Fruit fly (Drosophila melanogaster) whole organism, pupa: ENCODE measurements around the gene Trxr2.

ENCODE experiments used
- CG10348 ChIP-seq: fragments of 200-800 bp; sonication (Bioruptor generic); IDR thresholded peaks from 2 replicates; pipeline ENCODE4 v1.3.6; 2022; ENCODE audit warnings: missing biosample characterization, missing genetic modification characterization
- CG12605 ChIP-seq: fragments of 200-800 bp; sonication (Bioruptor generic); IDR thresholded peaks from 2 replicates; pipeline ENCODE4 v1.3.6; 2022; ENCODE audit warnings: missing biosample characterization, missing genetic modification characterization
- CG13204 ChIP-seq: fragments of 200-800 bp; sonication (Bioruptor generic); optimal IDR thresholded peaks from 2 replicates; lab custom pipeline; 2018; ENCODE audit warnings: missing biosample characterization, mild to moderate bottlenecking, missing genetic modification characterization, moderate library complexity
- CG14655 ChIP-seq: fragments of 200-800 bp; sonication (Bioruptor generic); optimal IDR thresholded peaks from 3 replicates; lab custom pipeline; 2017; ENCODE audit warnings: mild to moderate bottlenecking, missing biosample characterization, missing genetic modification reagents, missing genetic modification characterization
- CG15710 ChIP-seq: fragments of 200-800 bp; sonication (Bioruptor generic); optimal IDR thresholded peaks from 2 replicates; lab custom pipeline; 2018; ENCODE audit warnings: missing biosample characterization, mild to moderate bottlenecking, missing genetic modification characterization, moderate library complexity
- CG17806 ChIP-seq: fragments of 200-800 bp; sonication (Bioruptor generic); optimal IDR thresholded peaks from 2 replicates; lab custom pipeline; 2018; ENCODE audit warnings: missing biosample characterization, mild to moderate bottlenecking, missing genetic modification characterization, moderate library complexity
- CG32121 ChIP-seq: fragments of 200-800 bp; sonication (Bioruptor generic); IDR thresholded peaks from 2 replicates; pipeline ENCODE4 v1.3.6; 2022; ENCODE audit warnings: missing biosample characterization, missing genetic modification characterization
- CG34367 ChIP-seq: fragments of 200-800 bp; sonication (Bioruptor generic); optimal IDR thresholded peaks from 2 replicates; lab custom pipeline; 2018; ENCODE audit warnings: missing biosample characterization, mild to moderate bottlenecking, missing genetic modification characterization
- CG4496 ChIP-seq: fragments of 200-800 bp; sonication (Bioruptor generic); IDR thresholded peaks from 3 replicates; pipeline ENCODE4 v1.3.6; 2022; ENCODE audit warnings: missing biosample characterization, missing genetic modification characterization
- CG8159 ChIP-seq: fragments of 200-800 bp; sonication (Bioruptor generic); optimal IDR thresholded peaks from 3 replicates; lab custom pipeline; 2018; ENCODE audit warnings: missing biosample characterization, mild to moderate bottlenecking, missing genetic modification characterization, moderate library complexity
- CG8301 ChIP-seq: fragments of 200-800 bp; sonication (Bioruptor generic); optimal IDR thresholded peaks from 2 replicates; lab custom pipeline; 2018; ENCODE audit warnings: missing biosample characterization, mild to moderate bottlenecking, missing genetic modification characterization
- CG9948 ChIP-seq: fragments of 200-800 bp; sonication (Bioruptor generic); optimal IDR thresholded peaks from 2 replicates; lab custom pipeline; 2018; ENCODE audit warnings: missing biosample characterization, mild to moderate bottlenecking, missing genetic modification characterization, moderate library complexity
- D1 ChIP-seq: fragments of 200-800 bp; sonication (Bioruptor generic); optimal IDR thresholded peaks from 2 replicates; lab custom pipeline; 2018; ENCODE audit warnings: missing biosample characterization, mild to moderate bottlenecking, missing genetic modification characterization, moderate library complexity
- EcR ChIP-seq: fragments of 200-800 bp; sonication (Bioruptor generic); optimal IDR thresholded peaks from 3 replicates; lab custom pipeline; 2019; ENCODE audit warnings: missing biosample characterization, missing genetic modification characterization, mild to moderate bottlenecking, moderate library complexity, missing genetic modification reagents
- Ets98B ChIP-seq: fragments of 200-800 bp; sonication (Bioruptor generic); IDR thresholded peaks from 2 replicates; pipeline ENCODE4 v1.3.6; 2022; ENCODE audit warnings: missing biosample characterization, missing genetic modification characterization
- Pif1A ChIP-seq: fragments of 200-800 bp; sonication (Bioruptor generic); optimal IDR thresholded peaks from 3 replicates; lab custom pipeline; 2016; ENCODE audit warnings: missing biosample characterization, missing genetic modification characterization
- Pif1B ChIP-seq: fragments of 200-800 bp; sonication (Bioruptor generic); optimal IDR thresholded peaks from 3 replicates; lab custom pipeline; 2016; ENCODE audit warnings: missing biosample characterization, missing genetic modification characterization
- Snoo ChIP-seq: fragments of 200-800 bp; sonication (Bioruptor generic); optimal IDR thresholded peaks from 3 replicates; lab custom pipeline; 2017; ENCODE audit warnings: missing biosample characterization, mild to moderate bottlenecking, missing genetic modification characterization, inconsistent platforms
- fd96Ca ChIP-seq: fragments of 200-800 bp; sonication (Bioruptor generic); IDR thresholded peaks from 3 replicates; pipeline ENCODE4 v1.3.6; 2022; ENCODE audit warnings: missing biosample characterization, missing genetic modification characterization
- gl ChIP-seq: fragments of 200-800 bp; sonication (Bioruptor generic); optimal IDR thresholded peaks from 2 replicates; lab custom pipeline; 2018; ENCODE audit warnings: missing biosample characterization, mild to moderate bottlenecking, missing genetic modification characterization
- rn ChIP-seq: fragments of 200-800 bp; sonication (Bioruptor generic); IDR thresholded peaks from 2 replicates; pipeline ENCODE4 v1.3.6; 2022; ENCODE audit warnings: missing biosample characterization, missing genetic modification characterization

Gene Trxr2

dm6 chr3L:22549926-22550325, at the start of gene Trxr2:
Gene Trxr2, plus strand, starts transcription at chr3L:22550226.
- no peak for TF ChIP-seq CG14655 (GFP tag; lab: Kevin White, UChicago)
- TF ChIP-seq fd96Ca (GFP tag; lab: Robert Waterston, UW) = no peak
- no peak for TF ChIP-seq CG13204
- TF ChIP-seq Snoo (tag; lab: Kevin White, UChicago) = no peak
- TF ChIP-seq CG9948 (tag; lab: Kevin White, UChicago) = no peak
- TF ChIP-seq CG8301 (tag; lab: Kevin White, UChicago) = no peak
- TF ChIP-seq CG15710 = no peak
- TF ChIP-seq Pif1A = no peak
- TF ChIP-seq CG8159 (tag; lab: Kevin White, UChicago) = no peak
- TF ChIP-seq rn (GFP tag; lab: Robert Waterston, UW) = no peak
- TF ChIP-seq CG12605 (GFP tag; lab: Robert Waterston, UW) = no peak
- no peak for TF ChIP-seq gl (tag; lab: Kevin White, UChicago)
- TF ChIP-seq EcR (GFP tag; lab: Kevin White, UChicago) = no peak
- TF ChIP-seq CG4496 (GFP tag; lab: Robert Waterston, UW) = no peak
- no peak for TF ChIP-seq D1 (tag; lab: Kevin White, UChicago)
- TF ChIP-seq Ets98B = no peak

DNA sequence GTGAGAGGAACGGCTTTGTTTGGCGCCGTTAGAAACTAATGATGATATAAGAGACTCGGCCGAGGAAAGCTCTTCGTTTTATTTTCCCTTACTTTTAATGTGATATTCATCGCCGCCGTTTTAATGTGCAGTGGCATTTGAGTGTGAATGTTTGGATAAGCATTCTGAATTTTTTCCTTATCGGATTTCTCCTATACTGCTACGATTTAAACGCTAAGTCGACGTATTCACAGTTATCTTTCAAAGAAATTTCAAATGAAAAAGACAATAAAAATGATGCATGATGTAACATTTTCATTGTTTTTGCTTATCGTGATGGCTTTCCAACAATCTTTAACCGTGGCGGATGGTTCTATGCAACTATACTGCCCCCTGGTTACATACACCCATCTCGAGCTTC, 48.7 kb upstream of the Trxr2 start, which contains the start of gene CG43312:
TSS of gene CG43312 (plus strand) at position 301 of the 400 bp plus-strand sequence.
- TF ChIP-seq gl (tag; lab: Kevin White, UChicago) (no peak), CG14655 (GFP tag; lab: Kevin White, UChicago) (no peak), CG34367 (no peak), Pif1B (no peak), Ets98B (no peak), CG17806 (no peak), Snoo (tag; lab: Kevin White, UChicago) (no peak), EcR (GFP tag; lab: Kevin White, UChicago) (no peak), CG10348 (no peak), CG13204 (no peak), CG8301 (tag; lab: Kevin White, UChicago) (no peak), CG9948 (tag; lab: Kevin White, UChicago) (no peak), CG4496 (GFP tag; lab: Robert Waterston, UW) (no peak), fd96Ca (GFP tag; lab: Robert Waterston, UW) (no peak), rn (GFP tag; lab: Robert Waterston, UW) (no peak)

DNA sequence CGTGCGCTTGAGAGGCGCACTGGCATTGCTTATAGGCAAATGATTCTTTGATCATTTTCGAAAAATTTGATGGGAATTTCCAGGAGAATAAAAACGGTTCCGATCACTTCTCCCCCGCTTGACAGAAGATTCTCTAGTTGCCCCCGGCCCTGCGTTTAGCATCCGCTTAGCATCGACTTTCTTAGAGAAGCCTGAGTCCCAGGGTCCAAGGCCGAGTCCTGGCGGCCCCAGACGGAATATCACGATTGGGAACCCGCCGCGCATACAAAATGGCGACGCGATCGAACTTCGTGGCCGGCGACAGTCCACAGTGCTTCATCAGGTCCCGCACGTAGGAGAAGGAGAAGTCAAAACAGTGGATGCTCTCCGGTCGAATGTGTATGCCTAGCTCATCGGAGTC, 46.3 kb upstream of the Trxr2 start, which contains the start of gene CG43331:
TSS of gene CG43331 (minus strand) at position 101 of the 400 bp plus-strand sequence.
- TF ChIP-seq CG12605 (GFP tag; lab: Robert Waterston, UW) = no peak
- TF ChIP-seq CG4496 (GFP tag; lab: Robert Waterston, UW) = no peak
- TF ChIP-seq CG10348 = no peak
- TF ChIP-seq CG34367 = no peak
- no peak for TF ChIP-seq CG8159 (tag; lab: Kevin White, UChicago)
- no peak for TF ChIP-seq CG13204
- TF ChIP-seq CG9948 (tag; lab: Kevin White, UChicago) = no peak
- TF ChIP-seq Pif1A = no peak
- no peak for TF ChIP-seq CG8301 (tag; lab: Kevin White, UChicago)
- TF ChIP-seq gl (tag; lab: Kevin White, UChicago) = no peak
- TF ChIP-seq Pif1B = no peak
- TF ChIP-seq EcR (GFP tag; lab: Kevin White, UChicago) = no peak
- no peak for TF ChIP-seq CG14655 (GFP tag; lab: Kevin White, UChicago)
- no peak for TF ChIP-seq Snoo (tag; lab: Kevin White, UChicago)
- TF ChIP-seq CG17806 = no peak

DNA sequence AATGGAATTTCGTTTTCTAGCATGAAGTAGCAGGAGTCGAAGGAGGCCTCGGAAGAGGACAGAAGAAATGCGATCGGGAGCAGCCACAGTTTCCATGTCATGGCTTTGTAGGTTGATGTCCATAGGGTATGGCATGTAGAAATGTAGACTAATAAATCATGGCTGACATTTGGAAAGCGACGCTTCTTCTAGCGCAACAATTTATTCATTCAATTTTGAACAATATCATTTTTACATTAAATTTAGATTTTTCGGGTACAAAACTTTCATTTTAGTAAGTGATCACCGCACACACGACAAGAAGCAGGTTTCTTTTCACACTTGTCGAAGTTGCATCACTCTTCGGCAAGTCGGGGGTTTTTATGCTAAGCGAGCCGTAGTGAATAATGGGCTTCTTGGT, 45.7 kb upstream of the Trxr2 start, which contains the start of gene CG43330:
TSS of gene CG43330 (minus strand) at position 101 of the 400 bp plus-strand sequence.
- TF ChIP-seq fd96Ca (GFP tag; lab: Robert Waterston, UW) = no peak
- no peak for TF ChIP-seq CG13204
- TF ChIP-seq CG8159 (tag; lab: Kevin White, UChicago) = no peak
- TF ChIP-seq CG9948 (tag; lab: Kevin White, UChicago) = no peak
- TF ChIP-seq, all 21 proteins: peak for 0

- no peak for TF ChIP-seq CG15710
- TF ChIP-seq CG9948 (tag; lab: Kevin White, UChicago) = no peak
- TF ChIP-seq fd96Ca (GFP tag; lab: Robert Waterston, UW) = no peak
- TF ChIP-seq Ets98B = no peak
- no peak for TF ChIP-seq CG10348
- no peak for TF ChIP-seq CG17806
- no peak for TF ChIP-seq CG8301 (tag; lab: Kevin White, UChicago)
- no peak for TF ChIP-seq Pif1A
- TF ChIP-seq CG8159 (tag; lab: Kevin White, UChicago) = no peak
- TF ChIP-seq Snoo (tag; lab: Kevin White, UChicago) = no peak
- TF ChIP-seq rn (GFP tag; lab: Robert Waterston, UW) = no peak
- no peak for TF ChIP-seq CG12605 (GFP tag; lab: Robert Waterston, UW)
- no peak for TF ChIP-seq D1 (tag; lab: Kevin White, UChicago)
- TF ChIP-seq CG34367 = no peak
- no peak for TF ChIP-seq CG32121
- no peak for TF ChIP-seq CG13204
Observed at dm6 chr3L:22505118-22505517, 44.9 kb upstream of the Trxr2 start, which contains the start of gene CG43329. Gene CG43329, minus strand, starts transcription at chr3L:22505218.

- no peak for TF ChIP-seq CG13204
- TF ChIP-seq EcR (GFP tag; lab: Kevin White, UChicago) = no peak
- no peak for TF ChIP-seq CG10348
- TF ChIP-seq Snoo (tag; lab: Kevin White, UChicago) = no peak
- no peak for TF ChIP-seq CG12605 (GFP tag; lab: Robert Waterston, UW)
- no peak for TF ChIP-seq rn (GFP tag; lab: Robert Waterston, UW)
- no peak for TF ChIP-seq CG34367
- TF ChIP-seq Pif1A = no peak
- TF ChIP-seq CG14655 (GFP tag; lab: Kevin White, UChicago) = no peak
- TF ChIP-seq CG9948 (tag; lab: Kevin White, UChicago) = no peak
- no peak for TF ChIP-seq CG32121
- no peak for TF ChIP-seq CG8301 (tag; lab: Kevin White, UChicago)
- TF ChIP-seq fd96Ca (GFP tag; lab: Robert Waterston, UW) = no peak
- no peak for TF ChIP-seq D1 (tag; lab: Kevin White, UChicago)
- no peak for TF ChIP-seq gl (tag; lab: Kevin White, UChicago)
- no peak for TF ChIP-seq Pif1B
- TF ChIP-seq CG4496 (GFP tag; lab: Robert Waterston, UW) = no peak
- TF ChIP-seq CG8159 (tag; lab: Kevin White, UChicago) = no peak
- TF ChIP-seq CG15710 = no peak
Observed at dm6 chr3L:22520017-22520416, 30.0 kb upstream of the Trxr2 start.
